Worm (Caenorhabditis elegans) whole organism, midembryonic: ENCODE measurements around the gene Y45F10C.4.

Source experiments
- T22C8.4 ChIP-seq: fragments of 200-800 bp; sonication (Bioruptor generic); IDR thresholded peaks from 2 replicates; pipeline ENCODE4 v1.3.6; 2022; ENCODE audit warnings: missing genetic modification characterization, missing compliant biosample characterization
- cog-1 ChIP-seq: sonication (generic microtip); optimal IDR thresholded peaks from 2 replicates; lab custom pipeline; 2016; ENCODE audit warnings: missing genetic modification characterization, missing compliant biosample characterization
- flt-1 ChIP-seq: fragments of 200-800 bp; sonication (Bioruptor generic); IDR thresholded peaks from 2 replicates; pipeline ENCODE4 v1.3.6; 2022; ENCODE audit warnings: missing genetic modification characterization, missing compliant biosample characterization
- klf-2 ChIP-seq: fragments of 200-800 bp; sonication (Bioruptor generic); conservative IDR thresholded peaks from 2 replicates; pipeline ENCODE4 v1.3.6; 2022; ENCODE audit warnings: missing genetic modification reagents, missing genetic modification characterization, missing compliant biosample characterization
- med-1 ChIP-seq: sonication (generic microtip); optimal IDR thresholded peaks from 2 replicates; lab custom pipeline; 2017; ENCODE audit warnings: missing genetic modification characterization, mild to moderate bottlenecking, missing compliant biosample characterization, antibody characterized with exemption, missing genetic modification reagents; ENCODE audit not compliant: insufficient read depth
- ref-1 ChIP-seq: fragments of 200-800 bp; sonication (Bioruptor generic); conservative IDR thresholded peaks from 2 replicates; pipeline ENCODE4 v1.3.6; 2022; ENCODE audit warnings: missing genetic modification reagents, missing genetic modification characterization, missing compliant biosample characterization
- tab-1 ChIP-seq: fragments of 200-800 bp; sonication (Bioruptor generic); IDR thresholded peaks from 2 replicates; pipeline ENCODE4 v1.3.6; 2022; ENCODE audit warnings: missing genetic modification characterization, missing compliant biosample characterization
- ztf-23 ChIP-seq: fragments of 200-800 bp; sonication (Bioruptor generic); IDR thresholded peaks from 2 replicates; pipeline ENCODE4 v1.3.6; 2022; ENCODE audit warnings: missing genetic modification reagents, missing genetic modification characterization, missing compliant biosample characterization
- ztf-29 ChIP-seq: fragments of 200-800 bp; sonication (Bioruptor generic); IDR thresholded peaks from 2 replicates; pipeline ENCODE4 v1.3.6; 2022; ENCODE audit warnings: missing genetic modification reagents, missing genetic modification characterization, missing compliant biosample characterization

Gene Y45F10C.4

ce11 chrIV:13698603-13699002 lies 34.6 kb upstream of the Y45F10C.4 start, which contains the start of gene T23G4.127:
Gene T23G4.127, minus strand, starts transcription at chrIV:13698703.
- TF ChIP-seq cog-1 (no peak), ztf-23 (no peak), flt-1 (no peak), ztf-29 (GFP tag; lab: Robert Waterston, UW) (no peak), T22C8.4 (no peak), tab-1 (GFP tag; lab: Robert Waterston, UW) (no peak), klf-2 (GFP tag; lab: Robert Waterston, UW) (no peak)

ce11 chrIV:13696900-13697299 lies 32.9 kb upstream of the Y45F10C.4 start:
- TF ChIP-seq cog-1 (no peak), ref-1 (GFP tag; lab: Robert Waterston, UW) (no peak), flt-1 (no peak), med-1 (GFP tag; lab: Kevin White, UChicago) (no peak), ztf-23 (no peak), ztf-29 (GFP tag; lab: Robert Waterston, UW) (no peak), klf-2 (GFP tag; lab: Robert Waterston, UW) (no peak), T22C8.4 (no peak), tab-1 (GFP tag; lab: Robert Waterston, UW) (no peak)

- TF ChIP-seq ztf-23 (no peak), med-1 (GFP tag; lab: Kevin White, UChicago) (no peak), T22C8.4 (no peak), tab-1 (GFP tag; lab: Robert Waterston, UW) (no peak), ztf-29 (GFP tag; lab: Robert Waterston, UW) (no peak), klf-2 (GFP tag; lab: Robert Waterston, UW) (no peak), flt-1 (no peak), ref-1 (GFP tag; lab: Robert Waterston, UW) (no peak), cog-1 (no peak)
Observed at ce11 chrIV:13695720-13696364, 31.9 kb upstream of the Y45F10C.4 start.

- no peak for TF ChIP-seq ztf-29 (GFP tag; lab: Robert Waterston, UW)
- TF ChIP-seq tab-1 (GFP tag; lab: Robert Waterston, UW), result no peak
- no peak for TF ChIP-seq med-1 (GFP tag; lab: Kevin White, UChicago)
- TF ChIP-seq cog-1, result no peak
- no peak for TF ChIP-seq ref-1 (GFP tag; lab: Robert Waterston, UW)
- TF ChIP-seq ztf-23, result no peak
Observed at ce11 chrIV:13695302-13695701, 31.3 kb upstream of the Y45F10C.4 start.

ce11 chrIV:13694600-13694999 lies 30.6 kb upstream of the Y45F10C.4 start:
- TF ChIP-seq ref-1 (GFP tag; lab: Robert Waterston, UW) (no peak), klf-2 (GFP tag; lab: Robert Waterston, UW) (no peak), tab-1 (GFP tag; lab: Robert Waterston, UW) (no peak), cog-1 (no peak), med-1 (GFP tag; lab: Kevin White, UChicago) (no peak), ztf-23 (no peak)

- TF ChIP-seq ztf-29 (GFP tag; lab: Robert Waterston, UW) (no peak), ztf-23 (no peak), tab-1 (GFP tag; lab: Robert Waterston, UW) (no peak), cog-1 (no peak), T22C8.4 (no peak), med-1 (GFP tag; lab: Kevin White, UChicago) (no peak), flt-1 (no peak), klf-2 (GFP tag; lab: Robert Waterston, UW) (no peak), ref-1 (GFP tag; lab: Robert Waterston, UW) (no peak)
Observed at ce11 chrIV:13693976-13694375, 30.0 kb upstream of the Y45F10C.4 start.

- TF ChIP-seq klf-2 (GFP tag; lab: Robert Waterston, UW) (no peak), ztf-29 (GFP tag; lab: Robert Waterston, UW) (no peak)
Observed at ce11 chrIV:13692522-13692921, 28.5 kb upstream of the Y45F10C.4 start.

ce11 chrIV:13689302-13689880 lies 25.4 kb upstream of the Y45F10C.4 start, which contains the start of gene T23G4.2:
Gene T23G4.2, minus strand, starts transcription at chrIV:13689556.
- TF ChIP-seq tab-1 (GFP tag; lab: Robert Waterston, UW) (no peak), klf-2 (GFP tag; lab: Robert Waterston, UW) (no peak), T22C8.4 (no peak), ref-1 (GFP tag; lab: Robert Waterston, UW) (no peak), med-1 (GFP tag; lab: Kevin White, UChicago) (no peak), ztf-29 (GFP tag; lab: Robert Waterston, UW) (no peak), cog-1 (no peak), ztf-23 (no peak), flt-1 (no peak)

- no peak for TF ChIP-seq ref-1 (GFP tag; lab: Robert Waterston, UW)
Observed at ce11 chrIV:13687631-13688030, 23.6 kb upstream of the Y45F10C.4 start.

- TF ChIP-seq klf-2 (GFP tag; lab: Robert Waterston, UW) (no peak), ztf-23 (no peak), med-1 (GFP tag; lab: Kevin White, UChicago) (no peak), T22C8.4 (no peak), ref-1 (GFP tag; lab: Robert Waterston, UW) (no peak)
Observed at ce11 chrIV:13686965-13687425, 23.0 kb upstream of the Y45F10C.4 start, which contains the start of gene nyn-1. Gene nyn-1, minus strand, starts transcription at chrIV:13687015.
